Fruit fly (Drosophila melanogaster): ENCODE measurements around the gene CG14354.

CG14354 gene

dm6 chr3R:25815179-25815578, at the start of gene CG14354:
CG14354 (plus strand) TSS chr3R:25815479.
- TF ChIP-seq Sin3A (optimal IDR thresholded peaks at IDR 0.05): no peak
- TF ChIP-seq ttk (optimal IDR thresholded peaks at IDR 0.05): no peak
- no peak for TF ChIP-seq psq (optimal IDR thresholded peaks at IDR 0.05)
- no peak for TF ChIP-seq insv (optimal IDR thresholded peaks at IDR 0.05)
- TF ChIP-seq Myc (optimal IDR thresholded peaks at IDR 0.05): no peak
- no peak for TF ChIP-seq h (optimal IDR thresholded peaks at IDR 0.05)

DNA sequence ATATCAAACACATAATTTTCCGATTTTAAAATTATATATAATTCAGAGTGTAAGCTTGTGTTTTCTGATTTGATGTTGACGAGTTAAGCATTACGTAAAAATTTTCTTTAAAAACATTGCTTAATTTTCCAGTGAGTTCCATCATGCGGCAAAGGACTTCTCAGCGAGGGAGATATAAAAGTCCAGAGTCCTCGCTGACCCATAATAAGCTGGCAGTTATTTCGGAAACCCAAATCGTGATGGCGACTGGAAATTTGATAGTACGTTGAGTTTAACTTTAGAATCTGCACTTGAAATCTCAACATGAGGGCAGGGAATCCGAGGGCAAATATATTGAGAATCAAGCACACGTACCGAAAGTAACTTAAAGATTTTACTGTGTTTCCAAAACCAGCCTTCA, 40.0 kb upstream of the CG14354 start, which contains the start of the genes CG17197 and CG17198:
Gene CG17197 (minus strand): TSS at position 101 of the 400 bp plus-strand sequence.
Gene CG17198 (minus strand): TSS at position 101 of the 400 bp plus-strand sequence.
- no peak for TF ChIP-seq insv (optimal IDR thresholded peaks at IDR 0.05)
- no peak for TF ChIP-seq ttk (optimal IDR thresholded peaks at IDR 0.05)
- no peak for TF ChIP-seq h (optimal IDR thresholded peaks at IDR 0.05)
- no peak for TF ChIP-seq Sin3A (optimal IDR thresholded peaks at IDR 0.05)
- TF ChIP-seq Myc (optimal IDR thresholded peaks at IDR 0.05): no peak
- no peak for TF ChIP-seq psq (optimal IDR thresholded peaks at IDR 0.05)

dm6 chr3R:25776137-25776536, 39.1 kb upstream of the CG14354 start, which contains the start of gene CG17196:
CG17196 (minus strand) TSS chr3R:25776237.
- TF ChIP-seq insv (optimal IDR thresholded peaks at IDR 0.05) (no peak), ttk (optimal IDR thresholded peaks at IDR 0.05) (no peak), Sin3A (optimal IDR thresholded peaks at IDR 0.05) (no peak), psq (optimal IDR thresholded peaks at IDR 0.05) (no peak), h (optimal IDR thresholded peaks at IDR 0.05) (no peak), Myc (optimal IDR thresholded peaks at IDR 0.05) (no peak)

dm6 chr3R:25777098-25777497, 38.2 kb upstream of the CG14354 start, which contains the start of gene CG17195:
CG17195 (minus strand) TSS chr3R:25777198.
- TF ChIP-seq Myc (optimal IDR thresholded peaks at IDR 0.05) (no peak), ttk (optimal IDR thresholded peaks at IDR 0.05) (no peak), psq (optimal IDR thresholded peaks at IDR 0.05) (no peak), Sin3A (optimal IDR thresholded peaks at IDR 0.05) (no peak), insv (optimal IDR thresholded peaks at IDR 0.05) (no peak), h (optimal IDR thresholded peaks at IDR 0.05) (no peak)

DNA sequence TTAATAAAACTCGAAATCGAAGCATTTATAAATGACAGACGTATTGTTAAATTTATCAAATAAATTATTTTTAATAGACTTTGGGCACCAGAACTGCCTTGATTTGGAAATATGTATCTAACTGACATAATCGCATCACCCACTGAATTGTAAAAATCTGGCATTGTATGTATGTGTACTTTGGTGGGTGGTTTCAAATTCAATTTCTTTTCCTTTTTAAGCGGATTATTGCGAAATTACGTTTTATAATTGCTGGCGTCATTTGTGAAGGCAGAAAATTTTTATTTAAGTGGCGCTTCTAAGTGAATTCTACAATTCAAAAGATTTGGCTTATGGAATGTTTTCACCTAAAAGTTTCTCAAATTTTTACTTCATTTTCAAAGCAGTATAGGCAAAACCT, 37.1 kb upstream of the CG14354 start, which contains the start of gene CG4956:
Gene CG4956 (minus strand): TSS at position 101 of the 400 bp plus-strand sequence.
- TF ChIP-seq h (optimal IDR thresholded peaks at IDR 0.05): no peak
- TF ChIP-seq Myc (optimal IDR thresholded peaks at IDR 0.05): no peak
- no peak for TF ChIP-seq insv (optimal IDR thresholded peaks at IDR 0.05)
- no peak for TF ChIP-seq Sin3A (optimal IDR thresholded peaks at IDR 0.05)
- TF ChIP-seq psq (optimal IDR thresholded peaks at IDR 0.05): no peak
- no peak for TF ChIP-seq ttk (optimal IDR thresholded peaks at IDR 0.05)

- no peak for TF ChIP-seq ttk (optimal IDR thresholded peaks at IDR 0.05)
- no peak for TF ChIP-seq insv (optimal IDR thresholded peaks at IDR 0.05)
- no peak for TF ChIP-seq Myc (optimal IDR thresholded peaks at IDR 0.05)
- TF ChIP-seq h (optimal IDR thresholded peaks at IDR 0.05): no peak
- no peak for TF ChIP-seq psq (optimal IDR thresholded peaks at IDR 0.05)
- TF ChIP-seq Sin3A (optimal IDR thresholded peaks at IDR 0.05): no peak
Observed at dm6 chr3R:25782855-25783424, 32.3 kb upstream of the CG14354 start.

DNA sequence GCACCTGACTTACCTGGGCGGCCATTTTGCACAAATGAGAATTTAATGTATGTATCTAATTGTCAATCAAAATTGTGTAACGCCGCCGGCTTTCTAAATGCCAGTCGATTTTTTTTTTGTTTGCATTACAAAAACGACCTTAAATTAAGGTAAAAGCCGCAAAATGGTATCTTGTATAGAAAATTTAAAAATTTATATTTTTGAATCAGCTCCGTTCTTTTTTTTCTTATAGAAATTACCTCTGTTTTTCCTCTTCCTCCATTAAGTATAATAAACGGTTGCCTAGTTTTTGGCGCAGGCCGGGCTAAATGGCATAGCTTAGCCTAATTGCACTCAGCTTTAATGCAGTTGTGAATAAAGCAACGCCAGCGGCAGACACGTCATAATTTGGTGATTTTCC, 28.1 kb upstream of the CG14354 start, which contains the start of gene CG4960:
Gene CG4960 (minus strand): TSS at position 101 of the 400 bp plus-strand sequence.
- TF ChIP-seq psq (optimal IDR thresholded peaks at IDR 0.05) (no peak), Sin3A (optimal IDR thresholded peaks at IDR 0.05) (no peak), ttk (optimal IDR thresholded peaks at IDR 0.05) (no peak), insv (optimal IDR thresholded peaks at IDR 0.05) (no peak), h (optimal IDR thresholded peaks at IDR 0.05) (no peak), Myc (optimal IDR thresholded peaks at IDR 0.05) (no peak)

DNA sequence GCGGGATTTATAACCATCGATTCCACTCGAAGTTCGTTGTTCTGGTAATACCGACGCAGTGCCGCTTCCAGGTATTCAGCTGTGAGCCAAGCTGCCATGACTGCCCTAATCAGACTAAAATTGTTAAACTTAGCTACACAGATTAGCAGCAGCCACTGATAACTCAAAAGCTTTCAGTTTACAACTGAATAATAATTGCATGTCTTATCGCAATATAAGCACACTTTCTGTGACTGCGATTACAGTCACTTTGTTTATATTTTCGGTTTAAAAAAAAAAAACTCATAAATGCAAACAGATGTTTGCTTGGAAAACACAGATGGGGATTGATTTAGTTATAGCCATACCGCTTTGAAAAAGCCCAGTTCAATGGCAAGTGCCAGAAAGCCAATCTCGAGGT, 25.9 kb upstream of the CG14354 start, which contains the start of gene CG31380:
Gene CG31380 (minus strand): TSS at position 101 of the 400 bp plus-strand sequence.
- TF ChIP-seq Myc (optimal IDR thresholded peaks at IDR 0.05) (no peak), psq (optimal IDR thresholded peaks at IDR 0.05) (no peak), h (optimal IDR thresholded peaks at IDR 0.05) (no peak), insv (optimal IDR thresholded peaks at IDR 0.05) (no peak), Sin3A (optimal IDR thresholded peaks at IDR 0.05) (no peak), ttk (optimal IDR thresholded peaks at IDR 0.05) (no peak)

DNA sequence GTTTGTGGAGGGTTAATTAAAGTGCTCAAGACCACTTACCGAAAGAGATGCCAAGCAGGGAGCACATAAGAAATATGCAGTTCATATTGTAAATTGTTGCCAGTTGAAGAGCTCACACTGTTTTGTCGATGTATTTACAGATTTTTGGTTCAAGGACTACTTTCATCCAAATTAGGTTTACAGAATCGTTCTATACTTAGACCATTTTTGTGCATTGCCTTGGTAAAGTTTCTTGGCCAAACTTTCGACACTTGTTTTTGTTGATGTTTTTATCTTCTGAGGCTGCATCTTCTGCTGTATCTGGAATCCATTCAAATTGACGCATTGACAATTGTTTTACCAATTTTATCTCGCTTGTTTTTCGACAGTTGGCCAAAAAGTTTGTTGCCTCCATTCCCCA, 24.9 kb upstream of the CG14354 start, which contains the start of gene CG31093:
Gene CG31093 (minus strand): TSS at position 101 of the 400 bp plus-strand sequence.
- no peak for TF ChIP-seq Myc (optimal IDR thresholded peaks at IDR 0.05)
- no peak for TF ChIP-seq insv (optimal IDR thresholded peaks at IDR 0.05)
- no peak for TF ChIP-seq Sin3A (optimal IDR thresholded peaks at IDR 0.05)
- TF ChIP-seq h (optimal IDR thresholded peaks at IDR 0.05): no peak
- TF ChIP-seq psq (optimal IDR thresholded peaks at IDR 0.05): no peak

- TF ChIP-seq insv (optimal IDR thresholded peaks at IDR 0.05) (no peak), ttk (optimal IDR thresholded peaks at IDR 0.05) (no peak), Myc (optimal IDR thresholded peaks at IDR 0.05) (no peak), psq (optimal IDR thresholded peaks at IDR 0.05) (no peak), Sin3A (optimal IDR thresholded peaks at IDR 0.05) (no peak), h (optimal IDR thresholded peaks at IDR 0.05) (no peak)
Observed at dm6 chr3R:25791807-25792206, 23.5 kb upstream of the CG14354 start.

dm6 chr3R:25806145-25806544, 9.1 kb upstream of the CG14354 start, which contains the start of gene BG642167:
BG642167 (plus strand) TSS chr3R:25806445.
- TF ChIP-seq ttk (optimal IDR thresholded peaks at IDR 0.05): no peak
- TF ChIP-seq insv (optimal IDR thresholded peaks at IDR 0.05): no peak
- TF ChIP-seq Myc (optimal IDR thresholded peaks at IDR 0.05): no peak
- TF ChIP-seq psq (optimal IDR thresholded peaks at IDR 0.05): no peak

- TF ChIP-seq h (optimal IDR thresholded peaks at IDR 0.05) (no peak), ttk (optimal IDR thresholded peaks at IDR 0.05) (no peak), psq (optimal IDR thresholded peaks at IDR 0.05) (no peak), Myc (optimal IDR thresholded peaks at IDR 0.05) (no peak)
Observed at dm6 chr3R:25810796-25811195, 4.5 kb upstream of the CG14354 start, which contains the start of gene CG5024. CG5024 (plus strand) TSS chr3R:25811096.

Data from Kc167 (cell line).